Worm (Caenorhabditis elegans) whole organism, L1 larva: ENCODE data around the gene dyf-6.

Source experiments
- Y116A8C.19 ChIP-seq: sonication (generic microtip); optimal IDR thresholded peaks from 2 replicates; lab custom pipeline; 2016; ENCODE audit warnings: missing compliant biosample characterization, missing genetic modification characterization, borderline replicate concordance
- aha-1 ChIP-seq: fragments of 150-350 bp; optimal IDR thresholded peaks from 2 replicates; lab custom pipeline; 2014; ENCODE audit warnings: missing biosample characterization, missing genetic modification characterization
- alr-1 ChIP-seq: fragments of 200-800 bp; sonication (Bioruptor generic); optimal IDR thresholded peaks from 2 replicates; lab custom pipeline; 2018; ENCODE audit warnings: borderline replicate concordance, mild to moderate bottlenecking, missing genetic modification characterization, missing compliant biosample characterization
- ama-1 ChIP-seq: fragments of 150-350 bp; optimal IDR thresholded peaks from 2 replicates; lab custom pipeline; 2014
- blmp-1 ChIP-seq: fragments of 150-350 bp; optimal IDR thresholded peaks from 2 replicates; lab custom pipeline; 2014; ENCODE audit warnings: missing biosample characterization, missing genetic modification characterization
- ceh-8 ChIP-seq: fragments of 200-800 bp; sonication (Bioruptor generic); optimal IDR thresholded peaks from 2 replicates; lab custom pipeline; 2018; ENCODE audit warnings: mild to moderate bottlenecking, missing genetic modification characterization, moderate library complexity, missing compliant biosample characterization
- ceh-82 ChIP-seq, 3 experiments: fragments of 150-350 bp in 1 of 3; sonication (generic microtip) in 2 of 3; optimal IDR thresholded peaks; 2 replicates each; lab custom pipeline; 2014 to 2017; ENCODE audit warnings: missing biosample characterization in 3 of 3, missing genetic modification characterization in 3 of 3
- ceh-88 ChIP-seq: fragments of 200-800 bp; sonication (Bioruptor generic); IDR thresholded peaks from 2 replicates; pipeline ENCODE4 v1.3.6; 2022; ENCODE audit warnings: missing genetic modification characterization, missing compliant biosample characterization
- ceh-90 ChIP-seq: sonication (generic microtip); optimal IDR thresholded peaks from 2 replicates; lab custom pipeline; 2016; ENCODE audit warnings: missing genetic modification characterization, missing compliant biosample characterization
- dsc-1 ChIP-seq: sonication (generic microtip); optimal IDR thresholded peaks from 2 replicates; lab custom pipeline; 2016; ENCODE audit warnings: mild to moderate bottlenecking, missing genetic modification characterization, missing compliant biosample characterization
- efl-1 ChIP-seq, 4 experiments: fragments of 150-350 bp; optimal IDR thresholded peaks in 3 of 4; peaks in 1 of 4; 1 replicate in 1 of 4; 2 replicates in 3 of 4; lab custom pipeline; 2014; ENCODE audit warnings: missing biosample characterization in 2 of 4, missing genetic modification characterization in 2 of 4, missing genetic modification reagents in 2 of 4
- egl-27 ChIP-seq, 2 experiments: fragments of 150-350 bp in 1 of 2; sonication (generic microtip); optimal IDR thresholded peaks; 3 replicates each; lab custom pipeline; 2017 to 2018; ENCODE audit warnings: missing biosample characterization in 2 of 2, missing genetic modification characterization in 2 of 2, missing genetic modification reagents in 2 of 2
- elt-2 ChIP-seq: sonication (generic microtip); optimal IDR thresholded peaks from 2 replicates; lab custom pipeline; 2016; ENCODE audit warnings: missing genetic modification characterization, mild to moderate bottlenecking, inconsistent platforms, missing compliant biosample characterization, missing genetic modification reagents
- elt-3 ChIP-seq, 6 experiments: fragments of 150-350 bp in 1 of 6; sonication (generic microtip); optimal IDR thresholded peaks; 2 replicates each; lab custom pipeline; 2017 to 2018; ENCODE audit warnings: missing biosample characterization in 6 of 6, missing genetic modification characterization in 6 of 6, inconsistent platforms in 1 of 6
- ets-5 ChIP-seq: fragments of 200-800 bp; sonication (Bioruptor generic); IDR thresholded peaks from 2 replicates; pipeline ENCODE4 v1.3.6; 2022; ENCODE audit warnings: missing genetic modification characterization, missing compliant biosample characterization
- grh-1 ChIP-seq: fragments of 200-800 bp; sonication (Bioruptor generic); IDR thresholded peaks from 2 replicates; pipeline ENCODE4 v1.3.6; 2022; ENCODE audit warnings: missing genetic modification reagents, missing genetic modification characterization, missing compliant biosample characterization
- hlh-17 ChIP-seq: fragments of 200-800 bp; sonication (Bioruptor generic); optimal IDR thresholded peaks from 2 replicates; lab custom pipeline; 2018; ENCODE audit warnings: missing genetic modification characterization, mild to moderate bottlenecking, missing compliant biosample characterization, moderate library complexity, borderline replicate concordance
- hlh-4 ChIP-seq: sonication (generic microtip); optimal IDR thresholded peaks from 2 replicates; lab custom pipeline; 2016; ENCODE audit warnings: mild to moderate bottlenecking, missing genetic modification characterization, missing compliant biosample characterization
- irx-1 ChIP-seq: sonication (generic microtip); optimal IDR thresholded peaks from 2 replicates; lab custom pipeline; 2016; ENCODE audit warnings: missing genetic modification characterization, missing compliant biosample characterization
- isw-1 ChIP-seq: fragments of 200-800 bp; sonication (Bioruptor generic); IDR thresholded peaks from 2 replicates; pipeline ENCODE4 v1.3.6; 2022; ENCODE audit warnings: missing genetic modification characterization, missing compliant biosample characterization
- lin-14 ChIP-seq: fragments of 200-800 bp; sonication (Bioruptor generic); optimal IDR thresholded peaks from 2 replicates; lab custom pipeline; 2018; ENCODE audit warnings: mild to moderate bottlenecking, missing genetic modification characterization, moderate library complexity, missing compliant biosample characterization
- lin-35 ChIP-seq, 2 experiments: fragments of 150-350 bp; optimal IDR thresholded peaks; 2 replicates each; lab custom pipeline; 2014; ENCODE audit warnings: missing biosample characterization in 2 of 2, missing genetic modification characterization in 2 of 2, missing genetic modification reagents in 2 of 2
- lsy-2 ChIP-seq, 2 experiments: fragments of 150-350 bp; optimal IDR thresholded peaks; 2 replicates each; lab custom pipeline; 2014; ENCODE audit warnings: missing biosample characterization in 2 of 2, missing genetic modification characterization in 2 of 2
- mab-9 ChIP-seq: fragments of 200-800 bp; sonication (Bioruptor generic); IDR thresholded peaks from 2 replicates; pipeline ENCODE4 v1.3.6; 2022; ENCODE audit warnings: missing genetic modification reagents, missing genetic modification characterization, missing compliant biosample characterization
- mdl-1 ChIP-seq, 2 experiments: fragments of 150-350 bp; optimal IDR thresholded peaks; 2 replicates each; lab custom pipeline; 2014 to 2017; ENCODE audit warnings: missing biosample characterization in 2 of 2, missing genetic modification characterization in 2 of 2, inconsistent platforms in 1 of 2
- mef-2 ChIP-seq: fragments of 150-350 bp; optimal IDR thresholded peaks from 2 replicates; lab custom pipeline; 2014; ENCODE audit warnings: missing biosample characterization, missing genetic modification characterization
- mep-1 ChIP-seq: fragments of 150-350 bp; optimal IDR thresholded peaks from 2 replicates; lab custom pipeline; 2014; ENCODE audit warnings: missing biosample characterization, missing genetic modification characterization
- nhr-11 ChIP-seq: fragments of 150-350 bp; optimal IDR thresholded peaks from 2 replicates; lab custom pipeline; 2014; ENCODE audit warnings: missing biosample characterization, missing genetic modification characterization
- nhr-20 ChIP-seq: sonication (generic microtip); optimal IDR thresholded peaks from 2 replicates; lab custom pipeline; 2016; ENCODE audit warnings: mild to moderate bottlenecking, missing genetic modification characterization, missing compliant biosample characterization
- nhr-237 ChIP-seq: fragments of 150-350 bp; optimal IDR thresholded peaks from 2 replicates; lab custom pipeline; 2014; ENCODE audit warnings: missing biosample characterization, missing genetic modification characterization
- nhr-47 ChIP-seq: sonication (generic microtip); optimal IDR thresholded peaks from 2 replicates; lab custom pipeline; 2016; ENCODE audit warnings: mild to moderate bottlenecking, missing genetic modification characterization, moderate library complexity, missing compliant biosample characterization
- nhr-71 ChIP-seq: sonication (generic microtip); optimal IDR thresholded peaks from 2 replicates; lab custom pipeline; 2016; ENCODE audit warnings: mild to moderate bottlenecking, missing genetic modification characterization, moderate library complexity, missing compliant biosample characterization
- nhr-77 ChIP-seq: fragments of 150-350 bp; optimal IDR thresholded peaks from 2 replicates; lab custom pipeline; 2014; ENCODE audit warnings: missing biosample characterization, missing genetic modification characterization
- nhr-85 ChIP-seq: sonication (generic microtip); peaks from one replicate; lab custom pipeline; 2016; ENCODE audit warnings: missing genetic modification characterization, inconsistent platforms, missing compliant biosample characterization
- nhr-90 ChIP-seq: sonication (generic microtip); optimal IDR thresholded peaks from 2 replicates; lab custom pipeline; 2016; ENCODE audit warnings: mild to moderate bottlenecking, missing genetic modification characterization, missing compliant biosample characterization; ENCODE audit not compliant: poor library complexity
- pag-3 ChIP-seq: sonication (generic microtip); optimal IDR thresholded peaks from 2 replicates; lab custom pipeline; 2017; ENCODE audit warnings: missing genetic modification characterization, mild to moderate bottlenecking, missing compliant biosample characterization, antibody characterized with exemption, borderline replicate concordance; ENCODE audit not compliant: insufficient read depth
- rnt-1 ChIP-seq: sonication (generic microtip); optimal IDR thresholded peaks from 2 replicates; lab custom pipeline; 2016; ENCODE audit warnings: mild to moderate bottlenecking, missing genetic modification characterization, moderate library complexity, missing compliant biosample characterization
- skn-1 ChIP-seq: fragments of 150-350 bp; optimal IDR thresholded peaks from 2 replicates; lab custom pipeline; 2014; ENCODE audit warnings: missing biosample characterization, missing genetic modification characterization
- snpc-4 ChIP-seq: fragments of 150-350 bp; optimal IDR thresholded peaks from 2 replicates; lab custom pipeline; 2014; ENCODE audit warnings: missing biosample characterization, missing genetic modification characterization
- snu-23 ChIP-seq: sonication (generic microtip); optimal IDR thresholded peaks from 2 replicates; lab custom pipeline; 2016; ENCODE audit warnings: missing genetic modification characterization, missing compliant biosample characterization
- tbx-2 ChIP-seq: sonication (generic microtip); optimal IDR thresholded peaks from 2 replicates; lab custom pipeline; 2016; ENCODE audit warnings: missing genetic modification characterization, missing compliant biosample characterization
- unc-130 ChIP-seq: fragments of 150-350 bp; optimal IDR thresholded peaks from 2 replicates; lab custom pipeline; 2017; ENCODE audit warnings: missing biosample characterization, missing genetic modification characterization, inconsistent platforms
- unc-30 ChIP-seq: sonication (generic microtip); optimal IDR thresholded peaks from 2 replicates; lab custom pipeline; 2017; ENCODE audit warnings: missing biosample characterization, missing genetic modification characterization
- unc-86 ChIP-seq: sonication (generic microtip); optimal IDR thresholded peaks from 2 replicates; lab custom pipeline; 2016; ENCODE audit warnings: missing genetic modification characterization, missing compliant biosample characterization
- xbp-1 ChIP-seq: sonication (generic microtip); optimal IDR thresholded peaks from 2 replicates; lab custom pipeline; 2016; ENCODE audit warnings: missing genetic modification characterization, missing compliant biosample characterization
- ztf-11 ChIP-seq, 2 experiments: sonication (generic microtip); optimal IDR thresholded peaks; 2 replicates each; lab custom pipeline; 2016 to 2017; ENCODE audit warnings: missing genetic modification characterization in 2 of 2, missing biosample characterization in 1 of 2, missing compliant biosample characterization in 1 of 2
- ztf-4 ChIP-seq: fragments of 150-350 bp; optimal IDR thresholded peaks from 2 replicates; lab custom pipeline; 2014; ENCODE audit warnings: missing biosample characterization, missing genetic modification characterization

dyf-6 gene

DNA sequence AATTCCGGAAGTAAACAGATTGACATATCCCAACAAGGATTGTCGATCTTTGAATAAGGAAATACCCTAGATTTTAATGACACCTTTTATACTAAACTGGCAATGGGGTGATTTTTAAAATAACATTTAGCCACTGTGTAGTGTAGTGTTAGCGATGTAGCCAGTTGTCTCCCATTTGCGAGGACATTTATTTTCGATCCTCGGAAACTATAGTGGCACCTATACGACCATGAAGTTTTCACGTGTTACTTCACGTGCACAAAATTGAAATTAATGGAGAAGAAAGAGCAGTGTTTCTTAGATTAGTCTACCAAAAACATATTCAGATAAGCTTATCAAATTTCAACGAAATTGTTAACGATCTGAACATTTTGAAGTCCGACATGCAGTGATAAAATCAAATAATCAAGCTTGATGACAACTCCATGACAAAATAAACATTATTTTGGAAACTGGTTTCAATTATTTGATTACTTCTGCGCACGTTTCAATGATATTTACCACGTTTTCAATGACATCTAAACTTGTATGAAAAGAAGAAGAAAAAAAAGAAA lies 52.9 kb downstream of the dyf-6 start, which contains the start of gene R07E3.4 (continued):
- TF ChIP-seq xbp-1 (tag; lab: Kevin White, UChicago) = peak; percentile 4
- TF ChIP-seq tbx-2 (tag; lab: Kevin White, UChicago) = peak; percentile 30
- TF ChIP-seq nhr-237 (tag; lab: Kevin White, UChicago) = no peak
- TF ChIP-seq snu-23 (GFP tag; lab: Kevin White, UChicago) = peak; percentile 54
- TF ChIP-seq nhr-11 (tag; lab: Kevin White, UChicago) = peak; percentile 72
- peak; percentile 61 for TF ChIP-seq grh-1 (GFP tag; lab: Robert Waterston, UW)
- TF ChIP-seq ceh-8 (GFP tag; lab: Kevin White, UChicago) = no peak
- peak; percentile 25 for TF ChIP-seq blmp-1
- TF ChIP-seq elt-3 (tag; optimal IDR thresholded peaks at IDR 0.05; lab: Kevin White, UChicago) = peak in 1 of 6 experiments; percentile 28
- TF ChIP-seq lsy-2 (tag; optimal IDR thresholded peaks at IDR 0.05; lab: Kevin White, UChicago) = peak in 1 of 2 experiments; percentile 1
- TF ChIP-seq unc-130 (tag; lab: Kevin White, UChicago) = peak; percentile 16

DNA sequence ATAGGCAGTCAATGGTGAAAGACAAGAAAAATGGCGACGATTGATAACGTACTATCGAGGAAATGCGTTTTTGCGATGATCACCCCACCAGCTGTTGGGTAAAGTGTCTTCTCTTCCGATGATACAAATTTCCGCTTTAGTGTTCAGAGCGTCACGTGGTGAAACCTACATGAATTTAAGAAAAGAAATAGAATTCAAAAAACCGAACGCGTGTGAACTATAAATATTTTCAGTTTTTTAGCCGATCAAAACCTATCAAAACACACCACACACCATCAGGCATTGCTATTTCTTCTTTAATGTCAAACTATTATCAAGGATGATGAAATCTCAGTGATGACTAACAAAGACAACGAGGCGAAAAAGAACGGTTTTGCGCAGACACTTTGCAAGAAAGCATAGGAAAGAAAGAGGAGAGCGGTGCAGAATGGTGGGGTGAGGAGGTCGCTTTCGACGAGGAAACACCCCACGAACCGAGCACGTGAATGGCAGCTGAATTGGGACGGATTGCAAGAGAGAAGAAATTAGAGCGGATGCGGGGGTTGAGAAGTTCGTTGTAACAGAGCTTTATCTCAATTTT lies 54.2 kb downstream of the dyf-6 start:
- TF ChIP-seq hlh-4 (no peak), isw-1 (GFP tag; lab: Robert Waterston, UW) (no peak), ztf-4 (tag; lab: Kevin White, UChicago) (no peak), blmp-1 (peak; percentile 48), pag-3 (tag; lab: Kevin White, UChicago) (no peak), ceh-82 (tag; optimal IDR thresholded peaks at IDR 0.05; lab: Kevin White, UChicago) (peak in 1 of 3 experiments; percentile 15), tbx-2 (tag; lab: Kevin White, UChicago) (peak; percentile 39), rnt-1 (tag; lab: Kevin White, UChicago) (peak; percentile 72), Y116A8C.19 (tag; lab: Kevin White, UChicago) (no peak), ztf-11 (tag; optimal IDR thresholded peaks at IDR 0.05; lab: Kevin White, UChicago) (no peak), nhr-47 (tag; lab: Kevin White, UChicago) (peak; percentile 25), elt-3 (tag; optimal IDR thresholded peaks at IDR 0.05; lab: Kevin White, UChicago) (peak in 2 of 6 experiments; percentile 4 to 71), mdl-1 (tag; optimal IDR thresholded peaks at IDR 0.05; lab: Kevin White, UChicago) (peak in 1 of 2 experiments; percentile 38), ama-1 (lab: Kevin White, UChicago) (no peak), lsy-2 (tag; optimal IDR thresholded peaks at IDR 0.05; lab: Kevin White, UChicago) (peak in 1 of 2 experiments; percentile 24), nhr-20 (tag; lab: Kevin White, UChicago) (peak; percentile 65), xbp-1 (tag; lab: Kevin White, UChicago) (no peak), dsc-1 (tag; lab: Kevin White, UChicago) (peak; percentile 29), skn-1 (tag; lab: Kevin White, UChicago) (peak; percentile 78), irx-1 (no peak), aha-1 (tag; lab: Kevin White, UChicago) (no peak), nhr-71 (tag; lab: Kevin White, UChicago) (peak; percentile 74), ets-5 (GFP tag; lab: Robert Waterston, UW) (no peak), nhr-90 (tag; lab: Kevin White, UChicago) (peak; percentile 15), mef-2 (tag; lab: Kevin White, UChicago) (no peak), elt-2 (tag; lab: Kevin White, UChicago) (peak; percentile 47), ceh-90 (no peak), mab-9 (no peak), alr-1 (tag; lab: Kevin White, UChicago) (no peak), ceh-88 (GFP tag; lab: Robert Waterston, UW) (no peak), egl-27 (tag; optimal IDR thresholded peaks at IDR 0.05; lab: Kevin White, UChicago) (peak; percentile 21 to 55), lin-14 (GFP tag; lab: Kevin White, UChicago) (peak; percentile 84), efl-1 (optimal IDR thresholded peaks at IDR 0.05; lab: Kevin White, UChicago) (no peak), efl-1 (GFP tag; optimal IDR thresholded peaks at IDR 0.05 in 1 of 2; lab: Kevin White, UChicago) (peak in 1 of 2 experiments; percentile 78), nhr-77 (tag; lab: Kevin White, UChicago) (peak; percentile 44), hlh-17 (GFP tag; lab: Kevin White, UChicago) (no peak), nhr-85 (peak; percentile 89), mep-1 (peak; percentile 28), unc-86 (tag; lab: Kevin White, UChicago) (no peak), lin-35 (GFP tag; optimal IDR thresholded peaks at IDR 0.05; lab: Kevin White, UChicago) (peak in 1 of 2 experiments; percentile 14), grh-1 (GFP tag; lab: Robert Waterston, UW) (no peak), unc-30 (tag; lab: Kevin White, UChicago) (no peak), snu-23 (GFP tag; lab: Kevin White, UChicago) (peak; percentile 43), snpc-4 (no peak)
